Worm (Caenorhabditis elegans) whole organism, L3 larva: ENCODE measurements around the gene flp-32.

Experiments
- ama-1 ChIP-seq: fragments of 150-350 bp; optimal IDR thresholded peaks from 2 replicates; lab custom pipeline; 2018
- ceh-16 ChIP-seq: sonication (generic microtip); optimal IDR thresholded peaks from 2 replicates; lab custom pipeline; 2017; ENCODE audit warnings: missing biosample characterization, missing genetic modification characterization
- ceh-28 ChIP-seq: fragments of 150-350 bp; optimal IDR thresholded peaks from 2 replicates; lab custom pipeline; 2014; ENCODE audit warnings: missing biosample characterization, missing genetic modification reagents, missing genetic modification characterization
- ceh-82 ChIP-seq: fragments of 150-350 bp; optimal IDR thresholded peaks from 2 replicates; lab custom pipeline; 2014; ENCODE audit warnings: missing biosample characterization, missing genetic modification characterization
- ceh-9 ChIP-seq: sonication (generic microtip); optimal IDR thresholded peaks from 2 replicates; lab custom pipeline; 2018; ENCODE audit warnings: missing biosample characterization, missing genetic modification characterization
- daf-12 ChIP-seq: fragments of 150-350 bp; optimal IDR thresholded peaks from 2 replicates; lab custom pipeline; 2014; ENCODE audit warnings: missing biosample characterization, missing genetic modification reagents, missing genetic modification characterization
- egl-27 ChIP-seq: sonication (generic microtip); optimal IDR thresholded peaks from 4 replicates; lab custom pipeline; 2017; ENCODE audit warnings: missing biosample characterization, missing genetic modification reagents, missing genetic modification characterization
- egl-5 ChIP-seq: fragments of 150-350 bp; optimal IDR thresholded peaks from 2 replicates; lab custom pipeline; 2017; ENCODE audit warnings: missing biosample characterization, missing genetic modification reagents, missing genetic modification characterization, inconsistent platforms
- elt-2 ChIP-seq: sonication (generic microtip); optimal IDR thresholded peaks from 2 replicates; lab custom pipeline; 2016; ENCODE audit warnings: missing genetic modification reagents, mild to moderate bottlenecking, missing genetic modification characterization, missing compliant biosample characterization
- elt-3 ChIP-seq, 3 experiments: fragments of 150-350 bp in 1 of 3; sonication (generic microtip) in 2 of 3; optimal IDR thresholded peaks; 2 replicates in 2 of 3; 4 replicates in 1 of 3; lab custom pipeline; 2014 to 2017; ENCODE audit warnings: missing biosample characterization in 3 of 3, missing genetic modification characterization in 3 of 3
- fkh-10 ChIP-seq: sonication (generic microtip); optimal IDR thresholded peaks from 2 replicates; lab custom pipeline; 2017; ENCODE audit warnings: missing biosample characterization, missing genetic modification reagents, missing genetic modification characterization
- fkh-2 ChIP-seq: fragments of 150-350 bp; optimal IDR thresholded peaks from 2 replicates; lab custom pipeline; 2014; ENCODE audit warnings: missing biosample characterization, missing genetic modification reagents, missing genetic modification characterization
- hmg-11 ChIP-seq: sonication (generic microtip); optimal IDR thresholded peaks from 2 replicates; lab custom pipeline; 2016; ENCODE audit warnings: missing genetic modification characterization, missing compliant biosample characterization
- jun-1 ChIP-seq: fragments of 150-350 bp; optimal IDR thresholded peaks from 2 replicates; lab custom pipeline; 2014; ENCODE audit warnings: missing biosample characterization, missing genetic modification reagents, missing genetic modification characterization
- lin-15B ChIP-seq: fragments of 150-350 bp; optimal IDR thresholded peaks from 2 replicates; lab custom pipeline; 2014; ENCODE audit warnings: missing biosample characterization, missing genetic modification characterization
- lin-39 ChIP-seq: fragments of 150-350 bp; optimal IDR thresholded peaks from 2 replicates; lab custom pipeline; 2018; ENCODE audit warnings: missing biosample characterization, missing genetic modification reagents, missing genetic modification characterization
- lsy-12 ChIP-seq: sonication (generic microtip); optimal IDR thresholded peaks from 2 replicates; lab custom pipeline; 2016; ENCODE audit warnings: mild to moderate bottlenecking, missing genetic modification characterization, missing compliant biosample characterization
- mml-1 ChIP-seq: fragments of 150-350 bp; sonication (generic microtip); optimal IDR thresholded peaks from 3 replicates; lab custom pipeline; 2014; ENCODE audit warnings: missing biosample characterization, missing genetic modification characterization
- nfya-1 ChIP-seq: sonication (generic microtip); optimal IDR thresholded peaks from 2 replicates; lab custom pipeline; 2017; ENCODE audit warnings: missing genetic modification characterization, mild to moderate bottlenecking, missing compliant biosample characterization, antibody characterized with exemption, moderate library complexity; ENCODE audit not compliant: insufficient read depth
- nhr-12 ChIP-seq: fragments of 150-350 bp; optimal IDR thresholded peaks from 2 replicates; lab custom pipeline; 2014; ENCODE audit warnings: missing biosample characterization, missing genetic modification characterization
- nhr-23 ChIP-seq: fragments of 150-350 bp; optimal IDR thresholded peaks from 2 replicates; lab custom pipeline; 2014; ENCODE audit warnings: missing biosample characterization, missing genetic modification reagents, missing genetic modification characterization
- nhr-237 ChIP-seq: fragments of 150-350 bp; optimal IDR thresholded peaks from 2 replicates; lab custom pipeline; 2014; ENCODE audit warnings: missing biosample characterization, missing genetic modification characterization
- nhr-25 ChIP-seq: sonication (generic microtip); optimal IDR thresholded peaks from 2 replicates; lab custom pipeline; 2017; ENCODE audit warnings: missing biosample characterization, missing genetic modification characterization
- nhr-28 ChIP-seq: fragments of 150-350 bp; optimal IDR thresholded peaks from 2 replicates; lab custom pipeline; 2014; ENCODE audit warnings: missing biosample characterization, missing genetic modification characterization
- nhr-43 ChIP-seq: sonication (generic microtip); optimal IDR thresholded peaks from 2 replicates; lab custom pipeline; 2016; ENCODE audit warnings: mild to moderate bottlenecking, missing genetic modification characterization, missing compliant biosample characterization; ENCODE audit not compliant: poor library complexity, severe bottlenecking
- nhr-67 ChIP-seq: fragments of 150-350 bp; optimal IDR thresholded peaks from 2 replicates; lab custom pipeline; 2014; ENCODE audit warnings: missing biosample characterization, missing genetic modification characterization
- nhr-76 ChIP-seq: fragments of 150-350 bp; sonication (generic microtip); optimal IDR thresholded peaks from 5 replicates; lab custom pipeline; 2014; ENCODE audit warnings: missing biosample characterization, missing genetic modification characterization
- nhr-77 ChIP-seq: fragments of 150-350 bp; optimal IDR thresholded peaks from 2 replicates; lab custom pipeline; 2014; ENCODE audit warnings: missing biosample characterization, missing genetic modification characterization
- pha-4 ChIP-seq: fragments of 150-350 bp; optimal IDR thresholded peaks from 2 replicates; lab custom pipeline; 2014; ENCODE audit warnings: missing biosample characterization, missing genetic modification reagents, missing genetic modification characterization
- pqm-1 ChIP-seq: fragments of 150-350 bp; optimal IDR thresholded peaks from 2 replicates; lab custom pipeline; 2017; ENCODE audit warnings: missing biosample characterization, missing genetic modification characterization, inconsistent platforms
- sea-2 ChIP-seq: fragments of 150-350 bp; sonication (generic microtip); optimal IDR thresholded peaks from 4 replicates; lab custom pipeline; 2014; ENCODE audit warnings: missing biosample characterization, missing genetic modification reagents, missing genetic modification characterization
- skn-1 ChIP-seq: fragments of 150-350 bp; optimal IDR thresholded peaks from 2 replicates; lab custom pipeline; 2014; ENCODE audit warnings: missing biosample characterization, missing genetic modification characterization
- snpc-4 ChIP-seq: fragments of 150-350 bp; optimal IDR thresholded peaks from 2 replicates; lab custom pipeline; 2014; ENCODE audit warnings: missing biosample characterization, missing genetic modification characterization
- zag-1 ChIP-seq: fragments of 150-350 bp; optimal IDR thresholded peaks from 2 replicates; lab custom pipeline; 2014; ENCODE audit warnings: missing biosample characterization, missing genetic modification characterization
- ztf-4 ChIP-seq: fragments of 150-350 bp; optimal IDR thresholded peaks from 2 replicates; lab custom pipeline; 2014; ENCODE audit warnings: missing biosample characterization, missing genetic modification characterization

The flp-32 gene

ce11 chrX:15434922-15435321, 1.3 kb downstream of the flp-32 start:
- no peak for TF ChIP-seq elt-3 (tag; optimal IDR thresholded peaks at IDR 0.05; lab: Kevin White, UChicago)
- TF ChIP-seq snpc-4: peak; percentile 36

ce11 chrX:15438768-15439167, 5.2 kb downstream of the flp-32 start:
- TF ChIP-seq snpc-4: peak; percentile 85
- TF ChIP-seq ztf-4 (tag; lab: Kevin White, UChicago): no peak
- no peak for TF ChIP-seq lin-15B (tag; lab: Kevin White, UChicago)
- TF ChIP-seq sea-2 (GFP tag; lab: Kevin White, UChicago): no peak
- TF ChIP-seq nhr-76 (tag; lab: Kevin White, UChicago): no peak

ce11 chrX:15440744-15441685, 7.4 kb downstream of the flp-32 start, which contains the start of gene mocs-1:
mocs-1 (minus strand) TSS chrX:15440794.
- TF ChIP-seq daf-12 (tag; lab: Kevin White, UChicago) (no peak), elt-2 (tag; lab: Kevin White, UChicago) (peak; percentile 87), egl-5 (tag; lab: Kevin White, UChicago) (peak; percentile 12), nhr-237 (no peak), hmg-11 (peak; percentile 62), fkh-2 (tag; lab: Kevin White, UChicago) (no peak), pha-4 (tag; lab: Kevin White, UChicago) (peak; percentile 21), nhr-43 (tag; lab: Kevin White, UChicago) (no peak), pqm-1 (peak; percentile 68), skn-1 (tag; lab: Kevin White, UChicago) (peak; percentile 64), nfya-1 (tag; lab: Kevin White, UChicago) (peak; percentile 21)
- TF ChIP-seq, all 47 proteins: peak for 7

- TF ChIP-seq skn-1 (tag; lab: Kevin White, UChicago) (no peak), ceh-9 (tag; lab: Kevin White, UChicago) (no peak), ama-1 (lab: Kevin White, UChicago) (no peak), ceh-82 (tag; lab: Kevin White, UChicago) (no peak), mml-1 (no peak), egl-27 (tag; lab: Kevin White, UChicago) (no peak), egl-5 (tag; lab: Kevin White, UChicago) (no peak), pha-4 (tag; lab: Kevin White, UChicago) (no peak), nhr-23 (tag; lab: Kevin White, UChicago) (no peak), lin-15B (tag; lab: Kevin White, UChicago) (no peak), zag-1 (no peak), lsy-12 (no peak), nhr-43 (tag; lab: Kevin White, UChicago) (no peak), nhr-12 (tag; lab: Kevin White, UChicago) (no peak), nfya-1 (tag; lab: Kevin White, UChicago) (no peak)
Observed at ce11 chrX:15441686-15442067, 8.1 kb downstream of the flp-32 start, which contains the start of gene nkat-3. nkat-3 (plus strand) TSS chrX:15441731.

- TF ChIP-seq nhr-43 (tag; lab: Kevin White, UChicago) (no peak), nhr-25 (tag; lab: Kevin White, UChicago) (peak; percentile 15)
Observed at ce11 chrX:15446292-15446794, 12.8 kb downstream of the flp-32 start, which contains the start of gene R03A10.5. R03A10.5 (plus strand) TSS chrX:15446722.

ce11 chrX:15465050-15465449, 31.5 kb downstream of the flp-32 start:
- no peak for TF ChIP-seq ceh-16 (tag; lab: Kevin White, UChicago)
- TF ChIP-seq nhr-28 (tag; lab: Kevin White, UChicago): no peak
- TF ChIP-seq lin-15B (tag; lab: Kevin White, UChicago): no peak
- TF ChIP-seq nhr-77 (tag; lab: Kevin White, UChicago): no peak
- TF ChIP-seq skn-1 (tag; lab: Kevin White, UChicago): no peak
- TF ChIP-seq fkh-10: no peak
- TF ChIP-seq jun-1 (tag; lab: Kevin White, UChicago): no peak
- TF ChIP-seq ceh-28 (tag; lab: Kevin White, UChicago): no peak
- TF ChIP-seq lin-39: no peak
- TF ChIP-seq nhr-237: no peak
- no peak for TF ChIP-seq nhr-67 (tag; lab: Kevin White, UChicago)
- no peak for TF ChIP-seq nhr-12 (tag; lab: Kevin White, UChicago)
- no peak for TF ChIP-seq zag-1
